Fruit fly (Drosophila melanogaster) whole organism, embryonic: ENCODE measurements around the gene CG34135.
A peak's percentile ranks its signal among the peaks of the same experiment; 100 is the strongest.

Source experiments
- Antp ChIP-seq: fragments of 200-800 bp; sonication (Bioruptor generic); optimal IDR thresholded peaks from 3 replicates; lab custom pipeline; 2016; ENCODE audit warnings: missing biosample characterization, missing genetic modification characterization
- Atf6 ChIP-seq: fragments of 200-800 bp; sonication (Bioruptor generic); IDR thresholded peaks from 2 replicates; pipeline ENCODE4 v1.3.6; 2022; ENCODE audit warnings: missing biosample characterization, missing genetic modification characterization
- CG10267 ChIP-seq: fragments of 200-800 bp; sonication (Bioruptor generic); optimal IDR thresholded peaks from 2 replicates; lab custom pipeline; 2018; ENCODE audit warnings: missing biosample characterization, mild to moderate bottlenecking, missing genetic modification characterization, moderate library complexity
- CG10431 ChIP-seq: fragments of 200-800 bp; sonication (Bioruptor generic); optimal IDR thresholded peaks from 3 replicates; lab custom pipeline; 2018; ENCODE audit warnings: missing biosample characterization, mild to moderate bottlenecking, missing genetic modification characterization
- CG11085 ChIP-seq: fragments of 200-800 bp; sonication (Bioruptor generic); IDR thresholded peaks from 2 replicates; pipeline ENCODE4 v1.3.6; 2022; ENCODE audit warnings: missing biosample characterization, missing genetic modification characterization
- CG11398 ChIP-seq: fragments of 200-800 bp; sonication (Bioruptor generic); optimal IDR thresholded peaks from 2 replicates; lab custom pipeline; 2016; ENCODE audit warnings: missing biosample characterization, missing genetic modification characterization
- CG12391 ChIP-seq: fragments of 200-800 bp; sonication (Bioruptor generic); optimal IDR thresholded peaks from 3 replicates; lab custom pipeline; 2018; ENCODE audit warnings: missing biosample characterization, mild to moderate bottlenecking, missing genetic modification characterization, moderate library complexity
- CG12744 ChIP-seq: fragments of 200-800 bp; sonication (Bioruptor generic); optimal IDR thresholded peaks from 2 replicates; lab custom pipeline; 2016; ENCODE audit warnings: missing biosample characterization, missing genetic modification characterization
- CG13424 ChIP-seq: fragments of 200-800 bp; sonication (Bioruptor generic); optimal IDR thresholded peaks from 2 replicates; lab custom pipeline; 2019; ENCODE audit warnings: missing biosample characterization, mild to moderate bottlenecking, missing genetic modification characterization, moderate library complexity
- CG15269 ChIP-seq: fragments of 200-800 bp; sonication (Bioruptor generic); optimal IDR thresholded peaks from 2 replicates; lab custom pipeline; 2018; ENCODE audit warnings: missing biosample characterization, mild to moderate bottlenecking, missing genetic modification characterization, moderate library complexity
- CG1647 ChIP-seq: fragments of 200-800 bp; sonication (Bioruptor generic); optimal IDR thresholded peaks from 3 replicates; lab custom pipeline; 2016; ENCODE audit warnings: missing biosample characterization, missing genetic modification characterization
- CG16813 ChIP-seq: fragments of 200-800 bp; sonication (Bioruptor generic); IDR thresholded peaks from 3 replicates; pipeline ENCODE4 v1.3.6; 2022; ENCODE audit warnings: missing biosample characterization, missing genetic modification characterization; ENCODE audit not compliant: partially characterized antibody
- CG1832 ChIP-seq: fragments of 200-800 bp; sonication (Bioruptor generic); optimal IDR thresholded peaks from 2 replicates; lab custom pipeline; 2017; ENCODE audit warnings: missing biosample characterization, mild to moderate bottlenecking, missing genetic modification characterization, inconsistent platforms
- CG2129 ChIP-seq: fragments of 200-800 bp; sonication (Bioruptor generic); IDR thresholded peaks from 2 replicates; pipeline ENCODE4 v1.3.6; 2022; ENCODE audit warnings: missing biosample characterization, missing genetic modification characterization; ENCODE audit not compliant: partially characterized antibody
- CG32767 ChIP-seq: fragments of 200-800 bp; sonication (Bioruptor generic); IDR thresholded peaks from 2 replicates; pipeline ENCODE4 v1.3.6; 2022; ENCODE audit warnings: missing biosample characterization, missing genetic modification characterization
- CG5245 ChIP-seq: fragments of 200-800 bp; sonication (Bioruptor generic); optimal IDR thresholded peaks from 3 replicates; lab custom pipeline; 2016; ENCODE audit warnings: missing biosample characterization, missing genetic modification characterization
- CG7963 ChIP-seq: fragments of 200-800 bp; sonication (Bioruptor generic); IDR thresholded peaks from 3 replicates; pipeline ENCODE4 v1.3.6; 2022; ENCODE audit warnings: missing biosample characterization, missing genetic modification characterization; ENCODE audit not compliant: partially characterized antibody
- CG9727 ChIP-seq: fragments of 200-800 bp; sonication (Bioruptor generic); optimal IDR thresholded peaks from 3 replicates; lab custom pipeline; 2017; ENCODE audit warnings: missing biosample characterization, mild to moderate bottlenecking, missing genetic modification characterization
- CG9797 ChIP-seq: fragments of 200-800 bp; sonication (Bioruptor generic); optimal IDR thresholded peaks from 3 replicates; lab custom pipeline; 2018; ENCODE audit warnings: missing biosample characterization, mild to moderate bottlenecking, missing genetic modification characterization
- Chrac-16 ChIP-seq: fragments of 200-800 bp; sonication (Bioruptor generic); optimal IDR thresholded peaks from 3 replicates; lab custom pipeline; 2016; ENCODE audit warnings: missing biosample characterization, missing genetic modification characterization
- Dek ChIP-seq: fragments of 200-800 bp; sonication (Bioruptor generic); optimal IDR thresholded peaks from 3 replicates; lab custom pipeline; 2019; ENCODE audit warnings: missing biosample characterization, mild to moderate bottlenecking, missing genetic modification characterization, moderate library complexity
- Dll ChIP-seq: fragments of 200-800 bp; sonication (Bioruptor generic); IDR thresholded peaks from 4 replicates; pipeline ENCODE4 v1.3.6; 2022; ENCODE audit warnings: missing biosample characterization, missing genetic modification characterization; ENCODE audit not compliant: partially characterized antibody
- Gug ChIP-seq: fragments of 200-800 bp; sonication (Bioruptor generic); IDR thresholded peaks from 4 replicates; pipeline ENCODE4 v1.3.6; 2022; ENCODE audit warnings: missing biosample characterization, missing genetic modification characterization
- Hr39 ChIP-seq: fragments of >200 bp; optimal IDR thresholded peaks from 2 replicates; lab custom pipeline; 2017
- MTF-1 ChIP-seq: fragments of 200-800 bp; sonication (Bioruptor generic); optimal IDR thresholded peaks from 2 replicates; lab custom pipeline; 2018; ENCODE audit warnings: missing biosample characterization, mild to moderate bottlenecking, missing genetic modification characterization, borderline replicate concordance
- Mrtf ChIP-seq: fragments of 200-800 bp; sonication (Bioruptor generic); IDR thresholded peaks from 3 replicates; pipeline ENCODE4 v1.3.6; 2022; ENCODE audit warnings: missing biosample characterization, missing genetic modification characterization
- Myb ChIP-seq: fragments of 200-800 bp; sonication (Bioruptor generic); optimal IDR thresholded peaks from 2 replicates; lab custom pipeline; 2016; ENCODE audit warnings: missing biosample characterization, missing genetic modification characterization
- Nf-YC ChIP-seq: fragments of 200-800 bp; optimal IDR thresholded peaks from 3 replicates; lab custom pipeline; 2019; ENCODE audit warnings: missing biosample characterization, mild to moderate bottlenecking, missing genetic modification characterization, moderate library complexity
- Rx ChIP-seq: fragments of 200-800 bp; sonication (Bioruptor generic); IDR thresholded peaks from 2 replicates; pipeline ENCODE4 v1.3.6; 2022; ENCODE audit warnings: missing biosample characterization, missing genetic modification characterization
- Sry-δ ChIP-seq: fragments of 200-800 bp; sonication (Bioruptor generic); optimal IDR thresholded peaks from 2 replicates; lab custom pipeline; 2016; ENCODE audit warnings: missing biosample characterization, missing genetic modification characterization
- Ssrp ChIP-seq: fragments of 200-800 bp; sonication (Bioruptor generic); optimal IDR thresholded peaks from 2 replicates; lab custom pipeline; 2018; ENCODE audit warnings: missing biosample characterization, mild to moderate bottlenecking, missing genetic modification characterization, moderate library complexity
- Taf1 ChIP-seq: fragments of 200-800 bp; sonication (Bioruptor generic); IDR thresholded peaks from 2 replicates; pipeline ENCODE4 v1.3.6; 2022; ENCODE audit warnings: missing biosample characterization, missing genetic modification characterization
- Vsx1 ChIP-seq: fragments of 200-800 bp; sonication (Bioruptor generic); optimal IDR thresholded peaks from 2 replicates; lab custom pipeline; 2017; ENCODE audit warnings: missing biosample characterization, mild to moderate bottlenecking, missing genetic modification characterization, missing genetic modification reagents
- Xbp1 ChIP-seq: fragments of 200-800 bp; sonication (Bioruptor generic); optimal IDR thresholded peaks from 3 replicates; lab custom pipeline; 2016; ENCODE audit warnings: missing biosample characterization, mild to moderate bottlenecking, missing genetic modification characterization
- ab ChIP-seq: fragments of 200-800 bp; sonication (Bioruptor generic); optimal IDR thresholded peaks from 2 replicates; lab custom pipeline; 2016; ENCODE audit warnings: missing biosample characterization, missing genetic modification characterization
- crp ChIP-seq, 2 experiments: fragments of 200-800 bp; sonication (Bioruptor generic); optimal IDR thresholded peaks; 2 replicates in 1 of 2; 3 replicates in 1 of 2; lab custom pipeline; 2017; ENCODE audit warnings: missing biosample characterization in 2 of 2, missing genetic modification characterization in 2 of 2, mild to moderate bottlenecking in 1 of 2, moderate library complexity in 1 of 2
- da ChIP-seq: fragments of 200-800 bp; sonication (Bioruptor generic); optimal IDR thresholded peaks from 2 replicates; lab custom pipeline; 2016; ENCODE audit warnings: missing biosample characterization, missing genetic modification characterization
- dmrt99B ChIP-seq: fragments of 200-800 bp; sonication (Bioruptor generic); optimal IDR thresholded peaks from 2 replicates; lab custom pipeline; 2018; ENCODE audit warnings: missing biosample characterization, mild to moderate bottlenecking, missing genetic modification characterization, moderate library complexity
- gcm2 ChIP-seq: fragments of 200-800 bp; sonication (Bioruptor generic); optimal IDR thresholded peaks from 2 replicates; lab custom pipeline; 2016; ENCODE audit warnings: missing biosample characterization, missing genetic modification characterization
- grn ChIP-seq: fragments of 200-800 bp; sonication (Bioruptor generic); optimal IDR thresholded peaks from 3 replicates; lab custom pipeline; 2017; ENCODE audit warnings: missing biosample characterization, missing genetic modification characterization
- gro ChIP-seq: fragments of 200-800 bp; sonication (Bioruptor generic); optimal IDR thresholded peaks from 2 replicates; lab custom pipeline; 2016; ENCODE audit warnings: missing biosample characterization, missing genetic modification characterization
- lbe ChIP-seq: fragments of 200-800 bp; sonication (Bioruptor generic); optimal IDR thresholded peaks from 2 replicates; lab custom pipeline; 2016; ENCODE audit warnings: missing biosample characterization, mild to moderate bottlenecking, missing genetic modification characterization
- nau ChIP-seq: fragments of 200-800 bp; sonication (Bioruptor generic); optimal IDR thresholded peaks from 3 replicates; lab custom pipeline; 2017; ENCODE audit warnings: missing biosample characterization, mild to moderate bottlenecking, missing genetic modification characterization, missing genetic modification reagents
- pan ChIP-seq, 4 experiments: fragments of >200 bp in 3 of 4; fragments of 200-800 bp in 1 of 4; sonication (Bioruptor generic) in 1 of 4; optimal IDR thresholded peaks in 3 of 4; IDR thresholded peaks in 1 of 4; 2 replicates each; pipeline versions ENCODE4 v1.3.6 to Lab custom; 2017 to 2022; ENCODE audit warnings: missing biosample characterization in 2 of 4, missing genetic modification characterization in 2 of 4, mixed read lengths in 1 of 4
- pnt ChIP-seq: fragments of 200-800 bp; sonication (Bioruptor generic); optimal IDR thresholded peaks from 3 replicates; lab custom pipeline; 2016; ENCODE audit warnings: missing biosample characterization, missing genetic modification characterization
- slbo ChIP-seq: fragments of 200-800 bp; sonication (Bioruptor generic); IDR thresholded peaks from 2 replicates; pipeline ENCODE4 v1.3.6; 2022; ENCODE audit warnings: missing biosample characterization, missing genetic modification characterization
- sqz ChIP-seq: fragments of 200-800 bp; sonication (Bioruptor generic); optimal IDR thresholded peaks from 3 replicates; lab custom pipeline; 2018; ENCODE audit warnings: missing biosample characterization, mild to moderate bottlenecking, missing genetic modification characterization
- toy ChIP-seq: fragments of 200-800 bp; sonication (Bioruptor generic); IDR thresholded peaks from 2 replicates; pipeline ENCODE4 v1.3.6; 2022; ENCODE audit warnings: missing biosample characterization, missing genetic modification characterization
- trem ChIP-seq: fragments of 200-800 bp; optimal IDR thresholded peaks from 3 replicates; lab custom pipeline; 2019; ENCODE audit warnings: missing biosample characterization, mild to moderate bottlenecking, missing genetic modification characterization, moderate library complexity
- vnd ChIP-seq: fragments of 200-800 bp; sonication (Bioruptor generic); IDR thresholded peaks from 3 replicates; pipeline ENCODE4 v1.3.6; 2022; ENCODE audit warnings: missing biosample characterization, missing genetic modification characterization; ENCODE audit not compliant: partially characterized antibody

Gene CG34135

dm6 chr3R:8744198-8744597 is 23.8 kb downstream of the CG34135 start (continued):
- TF ChIP-seq Sry-δ (GFP tag; lab: Kevin White, UChicago) (no peak), Atf6 (peak; percentile 34; the same call in 1 of the 2 replicates), CG9727 (GFP tag; lab: Kevin White, UChicago) (no peak), pnt (GFP tag; lab: Kevin White, UChicago) (peak; percentile 61), sqz (GFP tag; lab: Kevin White, UChicago) (no peak), Antp (GFP tag; lab: Kevin White, UChicago) (peak; percentile 58), Rx (GFP tag; lab: Robert Waterston, UW) (no peak), slbo (GFP tag; lab: Robert Waterston, UW) (peak; percentile 35; the same call in 1 of the 2 replicates), ab (no peak), crp (GFP tag; optimal IDR thresholded peaks at IDR 0.05; lab: Kevin White, UChicago) (no peak), CG12391 (tag; lab: Kevin White, UChicago) (peak; percentile 43), toy (GFP tag; lab: Robert Waterston, UW) (no peak), grn (GFP tag; lab: Kevin White, UChicago) (no peak), gcm2 (GFP tag; lab: Kevin White, UChicago) (peak; percentile 24), dmrt99B (tag; lab: Kevin White, UChicago) (no peak), CG1647 (GFP tag; lab: Kevin White, UChicago) (no peak), Taf1 (0 out of 2 replicates have a peak, but pooled peaks have one; percentile 15), CG7963 (no peak), CG12744 (GFP tag; lab: Kevin White, UChicago) (no peak), Mrtf (GFP tag; lab: Robert Waterston, UW) (no peak), Myb (GFP tag; lab: Kevin White, UChicago) (no peak), CG16813 (GFP tag; lab: Robert Waterston, UW) (no peak), CG11398 (GFP tag; lab: Kevin White, UChicago) (no peak), CG2129 (GFP tag; lab: Robert Waterston, UW) (no peak), CG13424 (peak; percentile 52), lbe (GFP tag; lab: Kevin White, UChicago) (no peak), vnd (GFP tag; lab: Robert Waterston, UW) (no peak), CG10267 (peak; percentile 17), gro (no peak), CG9797 (GFP tag; lab: Kevin White, UChicago) (no peak), nau (no peak), CG15269 (tag; lab: Kevin White, UChicago) (peak; percentile 73), CG32767 (peak; percentile 39; the same call in 1 of the 2 replicates), CG1832 (no peak), Ssrp (tag; lab: Kevin White, UChicago) (peak; percentile 25), da (GFP tag; lab: Kevin White, UChicago) (no peak), CG11085 (GFP tag; lab: Robert Waterston, UW) (no peak), Xbp1 (peak; percentile 61), Nf-YC (tag; lab: Kevin White, UChicago) (peak; percentile 5), trem (tag; lab: Kevin White, UChicago) (no peak), Dek (no peak), Chrac-16 (peak; percentile 28), MTF-1 (GFP tag; lab: Kevin White, UChicago) (no peak), pan (optimal IDR thresholded peaks at IDR 0.05; lab: Kevin White, UChicago) (no peak), pan (GFP tag; optimal IDR thresholded peaks at IDR 0.05 in 1 of 2, IDR thresholded peaks at IDR 0.05 in 1 of 2) (peak in 1 of 2 experiments; percentile 48), Gug (GFP tag; lab: Robert Waterston, UW) (peak; percentile 28; the same call in 1 of the 4 replicates), CG10431 (GFP tag; lab: Kevin White, UChicago) (no peak), Dll (GFP tag; lab: Robert Waterston, UW) (no peak), CG5245 (GFP tag; lab: Kevin White, UChicago) (no peak), Hr39 (no peak), Vsx1 (GFP tag; lab: Kevin White, UChicago) (peak; percentile 40)
